Worm (Caenorhabditis elegans) whole organism, L1 larva: ENCODE measurements around the gene ugt-66.

Experiments
- C04F5.9 ChIP-seq: sonication (generic microtip); optimal IDR thresholded peaks from 2 replicates; lab custom pipeline; 2016; ENCODE audit warnings: missing genetic modification characterization, missing compliant biosample characterization
- C16A3.4 ChIP-seq: fragments of 150-350 bp; optimal IDR thresholded peaks from 2 replicates; lab custom pipeline; 2014; ENCODE audit warnings: missing biosample characterization, missing genetic modification characterization
- C34B4.2 ChIP-seq: sonication (generic microtip); optimal IDR thresholded peaks from 2 replicates; lab custom pipeline; 2017; ENCODE audit warnings: mild to moderate bottlenecking, missing genetic modification characterization, missing compliant biosample characterization
- F16B12.6 ChIP-seq: fragments of 150-350 bp; optimal IDR thresholded peaks from 2 replicates; lab custom pipeline; 2014; ENCODE audit warnings: missing biosample characterization, missing genetic modification characterization
- Y116A8C.19 ChIP-seq: sonication (generic microtip); optimal IDR thresholded peaks from 2 replicates; lab custom pipeline; 2016; ENCODE audit warnings: missing compliant biosample characterization, missing genetic modification characterization, borderline replicate concordance
- alr-1 ChIP-seq: fragments of 200-800 bp; sonication (Bioruptor generic); optimal IDR thresholded peaks from 2 replicates; lab custom pipeline; 2018; ENCODE audit warnings: borderline replicate concordance, mild to moderate bottlenecking, missing genetic modification characterization, missing compliant biosample characterization
- aly-2 ChIP-seq: fragments of 150-350 bp; optimal IDR thresholded peaks from 2 replicates; lab custom pipeline; 2014; ENCODE audit warnings: missing biosample characterization, missing genetic modification characterization
- ceh-82 ChIP-seq, 3 experiments: fragments of 150-350 bp in 1 of 3; sonication (generic microtip) in 2 of 3; optimal IDR thresholded peaks; 2 replicates each; lab custom pipeline; 2014 to 2017; ENCODE audit warnings: missing biosample characterization in 3 of 3, missing genetic modification characterization in 3 of 3
- dsc-1 ChIP-seq: sonication (generic microtip); optimal IDR thresholded peaks from 2 replicates; lab custom pipeline; 2016; ENCODE audit warnings: mild to moderate bottlenecking, missing genetic modification characterization, missing compliant biosample characterization
- efl-1 ChIP-seq, 4 experiments: fragments of 150-350 bp; optimal IDR thresholded peaks in 3 of 4; peaks in 1 of 4; 1 replicate in 1 of 4; 2 replicates in 3 of 4; lab custom pipeline; 2014; ENCODE audit warnings: missing biosample characterization in 2 of 4, missing genetic modification characterization in 2 of 4, missing genetic modification reagents in 2 of 4
- efl-3 ChIP-seq: fragments of 200-800 bp; sonication (Bioruptor generic); optimal IDR thresholded peaks from 2 replicates; lab custom pipeline; 2018; ENCODE audit warnings: mild to moderate bottlenecking, missing genetic modification characterization, missing compliant biosample characterization
- egl-13 ChIP-seq: sonication (generic microtip); optimal IDR thresholded peaks from 2 replicates; lab custom pipeline; 2016; ENCODE audit warnings: missing genotype, missing genetic modification reagents, missing genetic modification characterization, missing compliant biosample characterization
- elt-2 ChIP-seq: sonication (generic microtip); optimal IDR thresholded peaks from 2 replicates; lab custom pipeline; 2016; ENCODE audit warnings: missing genetic modification characterization, mild to moderate bottlenecking, inconsistent platforms, missing compliant biosample characterization, missing genetic modification reagents
- elt-3 ChIP-seq, 6 experiments: fragments of 150-350 bp in 1 of 6; sonication (generic microtip); optimal IDR thresholded peaks; 2 replicates each; lab custom pipeline; 2017 to 2018; ENCODE audit warnings: missing biosample characterization in 6 of 6, missing genetic modification characterization in 6 of 6, inconsistent platforms in 1 of 6
- ets-5 ChIP-seq: fragments of 200-800 bp; sonication (Bioruptor generic); IDR thresholded peaks from 2 replicates; pipeline ENCODE4 v1.3.6; 2022; ENCODE audit warnings: missing genetic modification characterization, missing compliant biosample characterization
- fkh-4 ChIP-seq: sonication (generic microtip); optimal IDR thresholded peaks from 2 replicates; lab custom pipeline; 2016; ENCODE audit warnings: missing compliant biosample characterization, missing genetic modification characterization, borderline replicate concordance
- fkh-8 ChIP-seq: sonication (generic microtip); optimal IDR thresholded peaks from 2 replicates; lab custom pipeline; 2016; ENCODE audit warnings: mild to moderate bottlenecking, missing genetic modification characterization, missing compliant biosample characterization
- fos-1 ChIP-seq: fragments of 150-350 bp; optimal IDR thresholded peaks from 2 replicates; lab custom pipeline; 2014; ENCODE audit warnings: missing biosample characterization, missing genetic modification characterization
- hpl-2 ChIP-seq: fragments of 150-350 bp; optimal IDR thresholded peaks from 2 replicates; lab custom pipeline; 2014; ENCODE audit warnings: missing biosample characterization, missing genetic modification reagents, missing genetic modification characterization
- jun-1 ChIP-seq: fragments of 150-350 bp; optimal IDR thresholded peaks from 2 replicates; lab custom pipeline; 2014; ENCODE audit warnings: missing biosample characterization, missing genetic modification reagents, missing genetic modification characterization
- lin-14 ChIP-seq: fragments of 200-800 bp; sonication (Bioruptor generic); optimal IDR thresholded peaks from 2 replicates; lab custom pipeline; 2018; ENCODE audit warnings: mild to moderate bottlenecking, missing genetic modification characterization, moderate library complexity, missing compliant biosample characterization
- lin-35 ChIP-seq, 2 experiments: fragments of 150-350 bp; optimal IDR thresholded peaks; 2 replicates each; lab custom pipeline; 2014; ENCODE audit warnings: missing biosample characterization in 2 of 2, missing genetic modification characterization in 2 of 2, missing genetic modification reagents in 2 of 2
- lir-3 ChIP-seq: sonication (generic microtip); optimal IDR thresholded peaks from 2 replicates; lab custom pipeline; 2016; ENCODE audit warnings: mild to moderate bottlenecking, missing genetic modification characterization, moderate library complexity, missing compliant biosample characterization; ENCODE audit not compliant: poor library complexity
- lsy-2 ChIP-seq, 2 experiments: fragments of 150-350 bp; optimal IDR thresholded peaks; 2 replicates each; lab custom pipeline; 2014; ENCODE audit warnings: missing biosample characterization in 2 of 2, missing genetic modification characterization in 2 of 2
- mdl-1 ChIP-seq, 2 experiments: fragments of 150-350 bp; optimal IDR thresholded peaks; 2 replicates each; lab custom pipeline; 2014 to 2017; ENCODE audit warnings: missing biosample characterization in 2 of 2, missing genetic modification characterization in 2 of 2, inconsistent platforms in 1 of 2
- mef-2 ChIP-seq: fragments of 150-350 bp; optimal IDR thresholded peaks from 2 replicates; lab custom pipeline; 2014; ENCODE audit warnings: missing biosample characterization, missing genetic modification characterization
- mep-1 ChIP-seq: fragments of 150-350 bp; optimal IDR thresholded peaks from 2 replicates; lab custom pipeline; 2014; ENCODE audit warnings: missing biosample characterization, missing genetic modification characterization
- nhr-20 ChIP-seq: sonication (generic microtip); optimal IDR thresholded peaks from 2 replicates; lab custom pipeline; 2016; ENCODE audit warnings: mild to moderate bottlenecking, missing genetic modification characterization, missing compliant biosample characterization
- nhr-237 ChIP-seq: fragments of 150-350 bp; optimal IDR thresholded peaks from 2 replicates; lab custom pipeline; 2014; ENCODE audit warnings: missing biosample characterization, missing genetic modification characterization
- nhr-28 ChIP-seq: fragments of 150-350 bp; optimal IDR thresholded peaks from 2 replicates; lab custom pipeline; 2014; ENCODE audit warnings: missing biosample characterization, missing genetic modification characterization
- nhr-71 ChIP-seq: sonication (generic microtip); optimal IDR thresholded peaks from 2 replicates; lab custom pipeline; 2016; ENCODE audit warnings: mild to moderate bottlenecking, missing genetic modification characterization, moderate library complexity, missing compliant biosample characterization
- nhr-77 ChIP-seq: fragments of 150-350 bp; optimal IDR thresholded peaks from 2 replicates; lab custom pipeline; 2014; ENCODE audit warnings: missing biosample characterization, missing genetic modification characterization
- pag-3 ChIP-seq: sonication (generic microtip); optimal IDR thresholded peaks from 2 replicates; lab custom pipeline; 2017; ENCODE audit warnings: missing genetic modification characterization, mild to moderate bottlenecking, missing compliant biosample characterization, antibody characterized with exemption, borderline replicate concordance; ENCODE audit not compliant: insufficient read depth
- pax-3 ChIP-seq: fragments of 200-800 bp; sonication (Bioruptor generic); optimal IDR thresholded peaks from 2 replicates; lab custom pipeline; 2018; ENCODE audit warnings: mild to moderate bottlenecking, missing genetic modification characterization, moderate library complexity, missing compliant biosample characterization
- pqm-1 ChIP-seq: sonication (generic microtip); optimal IDR thresholded peaks from 3 replicates; lab custom pipeline; 2017; ENCODE audit warnings: missing biosample characterization, missing genetic modification characterization
- snu-23 ChIP-seq: sonication (generic microtip); optimal IDR thresholded peaks from 2 replicates; lab custom pipeline; 2016; ENCODE audit warnings: missing genetic modification characterization, missing compliant biosample characterization
- sox-4 ChIP-seq: sonication (generic microtip); optimal IDR thresholded peaks from 2 replicates; lab custom pipeline; 2016; ENCODE audit warnings: missing genetic modification characterization, missing compliant biosample characterization
- sptf-1 ChIP-seq: fragments of 150-350 bp; optimal IDR thresholded peaks from 2 replicates; lab custom pipeline; 2014; ENCODE audit warnings: missing biosample characterization, missing genetic modification characterization
- swsn-7 ChIP-seq: sonication (generic microtip); optimal IDR thresholded peaks from 2 replicates; lab custom pipeline; 2016; ENCODE audit warnings: missing genetic modification characterization, missing compliant biosample characterization
- unc-130 ChIP-seq: fragments of 150-350 bp; optimal IDR thresholded peaks from 2 replicates; lab custom pipeline; 2017; ENCODE audit warnings: missing biosample characterization, missing genetic modification characterization, inconsistent platforms
- unc-30 ChIP-seq: sonication (generic microtip); optimal IDR thresholded peaks from 2 replicates; lab custom pipeline; 2017; ENCODE audit warnings: missing biosample characterization, missing genetic modification characterization
- unc-62 ChIP-seq: fragments of 150-350 bp; optimal IDR thresholded peaks from 2 replicates; lab custom pipeline; 2014; ENCODE audit warnings: missing biosample characterization, missing genetic modification reagents, missing genetic modification characterization
- unc-86 ChIP-seq: sonication (generic microtip); optimal IDR thresholded peaks from 2 replicates; lab custom pipeline; 2016; ENCODE audit warnings: missing genetic modification characterization, missing compliant biosample characterization
- unc-98 ChIP-seq: fragments of 200-800 bp; sonication (Bioruptor generic); IDR thresholded peaks from 2 replicates; pipeline ENCODE4 v1.3.6; 2022; ENCODE audit warnings: missing genetic modification characterization, missing compliant biosample characterization
- xbp-1 ChIP-seq: sonication (generic microtip); optimal IDR thresholded peaks from 2 replicates; lab custom pipeline; 2016; ENCODE audit warnings: missing genetic modification characterization, missing compliant biosample characterization
- ztf-11 ChIP-seq, 2 experiments: sonication (generic microtip); optimal IDR thresholded peaks; 2 replicates each; lab custom pipeline; 2016 to 2017; ENCODE audit warnings: missing genetic modification characterization in 2 of 2, missing biosample characterization in 1 of 2, missing compliant biosample characterization in 1 of 2

The ugt-66 gene

DNA sequence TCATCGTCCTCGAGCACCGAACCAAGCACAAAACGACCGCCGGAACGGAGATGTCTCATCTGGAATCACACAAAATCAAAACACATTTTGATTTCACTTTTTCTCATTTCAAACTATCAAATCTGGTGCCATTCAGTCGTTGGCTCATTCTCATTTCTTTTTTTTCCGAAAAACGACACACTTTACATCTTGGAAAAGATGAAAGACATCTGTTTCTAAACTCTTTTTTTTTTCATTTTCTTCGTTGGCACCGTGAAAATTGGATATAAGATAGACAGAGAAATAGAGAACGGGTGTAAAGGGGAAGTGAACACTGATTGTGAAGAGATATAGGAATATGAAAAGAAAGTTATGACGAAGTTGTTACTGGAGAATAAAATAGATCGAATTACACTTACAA is 38.6 kb downstream of the ugt-66 start:
- TF ChIP-seq mep-1 (tag; lab: Kevin White, UChicago) (peak; percentile 15), aly-2 (no peak), snu-23 (no peak), Y116A8C.19 (tag; lab: Kevin White, UChicago) (no peak), hpl-2 (GFP tag; lab: Kevin White, UChicago) (no peak), pax-3 (tag; lab: Kevin White, UChicago) (no peak), lin-14 (GFP tag; lab: Kevin White, UChicago) (peak; percentile 65), nhr-28 (tag; lab: Kevin White, UChicago) (no peak), pag-3 (tag; lab: Kevin White, UChicago) (peak; percentile 95), fkh-4 (tag; lab: Kevin White, UChicago) (peak; percentile 66), alr-1 (tag; lab: Kevin White, UChicago) (no peak), elt-2 (no peak), ceh-82 (tag; optimal IDR thresholded peaks at IDR 0.05; lab: Kevin White, UChicago) (no peak), dsc-1 (peak; percentile 93), sptf-1 (tag; lab: Kevin White, UChicago) (no peak), lsy-2 (tag; optimal IDR thresholded peaks at IDR 0.05; lab: Kevin White, UChicago) (peak in 1 of 2 experiments; percentile 31), C04F5.9 (no peak), swsn-7 (no peak), C16A3.4 (tag; lab: Kevin White, UChicago) (no peak), nhr-237 (tag; lab: Kevin White, UChicago) (no peak), nhr-71 (tag; lab: Kevin White, UChicago) (peak; percentile 20), fos-1 (tag; lab: Kevin White, UChicago) (no peak), unc-130 (tag; lab: Kevin White, UChicago) (no peak), efl-3 (GFP tag; lab: Kevin White, UChicago) (no peak), fkh-8 (tag; lab: Kevin White, UChicago) (no peak), elt-3 (tag; optimal IDR thresholded peaks at IDR 0.05; lab: Kevin White, UChicago) (no peak), unc-30 (no peak), pqm-1 (tag; lab: Kevin White, UChicago) (no peak), C34B4.2 (tag; lab: Kevin White, UChicago) (no peak), xbp-1 (no peak)

DNA sequence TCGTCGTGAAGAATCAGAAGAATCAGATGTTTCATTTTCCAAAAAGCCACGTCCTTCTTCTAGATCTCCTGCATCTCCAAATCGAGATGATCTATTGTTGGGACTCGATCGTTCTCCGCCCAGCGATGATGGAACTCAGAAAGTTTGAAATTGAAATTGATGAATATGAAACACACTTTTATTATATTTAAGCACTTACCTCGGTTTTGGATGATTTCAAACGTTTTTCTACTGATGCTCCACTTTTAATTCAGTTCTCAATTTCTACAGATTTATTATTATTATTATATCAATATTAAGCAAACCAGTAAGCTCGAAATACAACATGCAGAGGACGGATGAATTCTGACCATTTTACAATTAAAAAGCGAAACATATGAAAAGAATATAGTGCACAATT is 39.8 kb downstream of the ugt-66 start:
- TF ChIP-seq efl-1 (optimal IDR thresholded peaks at IDR 0.05; lab: Kevin White, UChicago) (no peak), efl-1 (GFP tag; optimal IDR thresholded peaks at IDR 0.05 in 1 of 2; lab: Kevin White, UChicago) (peak in 1 of 2 experiments; percentile 4), pag-3 (tag; lab: Kevin White, UChicago) (no peak), ets-5 (GFP tag; lab: Robert Waterston, UW) (no peak)

DNA sequence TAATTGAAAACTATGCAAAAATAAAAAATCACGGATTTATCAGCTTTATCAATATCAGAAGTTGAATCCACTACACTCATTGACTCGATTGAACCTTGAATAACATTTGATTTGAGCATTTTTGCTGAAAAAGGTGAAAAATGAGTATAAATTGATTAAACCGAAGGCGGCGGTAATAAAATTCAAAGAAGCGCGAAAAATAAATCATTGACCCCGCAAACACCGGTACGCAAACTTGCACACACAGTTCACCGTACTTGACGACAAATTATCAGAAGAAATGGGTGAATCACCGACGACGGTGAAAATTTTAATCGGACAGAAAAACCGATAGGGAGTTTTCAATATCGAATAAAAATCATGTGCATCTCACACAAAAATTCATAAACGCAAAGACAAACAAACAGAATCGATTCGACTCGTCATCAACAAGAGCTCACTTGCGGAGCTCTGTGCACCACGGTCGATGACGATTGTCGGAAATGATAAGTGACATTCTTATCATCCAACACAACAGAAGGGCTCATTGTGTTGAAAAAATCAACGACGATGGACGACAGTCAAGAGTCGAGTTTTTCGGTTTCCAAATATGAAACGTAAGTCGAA is 44.8 kb downstream of the ugt-66 start, which contains the start of the genes wht-7 and Y42G9A.1:
Gene wht-7 (minus strand): TSS at position 131 of the 606 bp plus-strand sequence.
Gene Y42G9A.1 (plus strand): TSS at position 495 of the 606 bp plus-strand sequence.
- no peak for TF ChIP-seq efl-3 (GFP tag; lab: Kevin White, UChicago)
- no peak for TF ChIP-seq unc-86 (tag; lab: Kevin White, UChicago)
- TF ChIP-seq ztf-11 (tag; optimal IDR thresholded peaks at IDR 0.05; lab: Kevin White, UChicago) = no peak
- no peak for TF ChIP-seq Y116A8C.19 (tag; lab: Kevin White, UChicago)
- no peak for TF ChIP-seq sox-4 (tag; lab: Kevin White, UChicago)
- peak; percentile 19 for TF ChIP-seq jun-1 (tag; lab: Kevin White, UChicago)
- no peak for TF ChIP-seq nhr-77 (tag; lab: Kevin White, UChicago)
- TF ChIP-seq lir-3 (tag; lab: Kevin White, UChicago) = no peak
- no peak for TF ChIP-seq F16B12.6 (tag; lab: Kevin White, UChicago)
- TF ChIP-seq lin-35 (GFP tag; optimal IDR thresholded peaks at IDR 0.05; lab: Kevin White, UChicago) = peak in 1 of 2 experiments; percentile 26
- TF ChIP-seq lin-14 (GFP tag; lab: Kevin White, UChicago) = no peak
- no peak for TF ChIP-seq unc-62 (GFP tag; lab: Kevin White, UChicago)
- TF ChIP-seq efl-1 (optimal IDR thresholded peaks at IDR 0.05; lab: Kevin White, UChicago) = peak in 1 of 2 experiments; percentile 18
- TF ChIP-seq efl-1 (GFP tag; optimal IDR thresholded peaks at IDR 0.05 in 1 of 2; lab: Kevin White, UChicago) = peak in 1 of 2 experiments; percentile 45
- TF ChIP-seq pqm-1 (tag; lab: Kevin White, UChicago) = no peak
- no peak for TF ChIP-seq sptf-1 (tag; lab: Kevin White, UChicago)
- no peak for TF ChIP-seq egl-13 (tag; lab: Kevin White, UChicago)
- TF ChIP-seq nhr-20 (tag; lab: Kevin White, UChicago) = no peak
- TF ChIP-seq snu-23 = no peak
- TF ChIP-seq mdl-1 (tag; optimal IDR thresholded peaks at IDR 0.05; lab: Kevin White, UChicago) = no peak
- no peak for TF ChIP-seq mef-2 (tag; lab: Kevin White, UChicago)
- no peak for TF ChIP-seq unc-98 (GFP tag; lab: Robert Waterston, UW)
- peak; percentile 49 for TF ChIP-seq elt-2
- TF ChIP-seq, all 84 proteins: peak for 4
